Worm (Caenorhabditis elegans) whole organism, L1 larva: ENCODE data around the gene F13D12.8.

Experiments used
- C16A3.4 ChIP-seq: fragments of 150-350 bp; optimal IDR thresholded peaks from 2 replicates; lab custom pipeline; 2014; ENCODE audit warnings: missing biosample characterization, missing genetic modification characterization
- C34B4.2 ChIP-seq: sonication (generic microtip); optimal IDR thresholded peaks from 2 replicates; lab custom pipeline; 2017; ENCODE audit warnings: mild to moderate bottlenecking, missing genetic modification characterization, missing compliant biosample characterization
- F16B12.6 ChIP-seq: fragments of 150-350 bp; optimal IDR thresholded peaks from 2 replicates; lab custom pipeline; 2014; ENCODE audit warnings: missing biosample characterization, missing genetic modification characterization
- Y116A8C.19 ChIP-seq: sonication (generic microtip); optimal IDR thresholded peaks from 2 replicates; lab custom pipeline; 2016; ENCODE audit warnings: missing compliant biosample characterization, missing genetic modification characterization, borderline replicate concordance
- aha-1 ChIP-seq: fragments of 150-350 bp; optimal IDR thresholded peaks from 2 replicates; lab custom pipeline; 2014; ENCODE audit warnings: missing biosample characterization, missing genetic modification characterization
- aly-2 ChIP-seq: fragments of 150-350 bp; optimal IDR thresholded peaks from 2 replicates; lab custom pipeline; 2014; ENCODE audit warnings: missing biosample characterization, missing genetic modification characterization
- blmp-1 ChIP-seq: fragments of 150-350 bp; optimal IDR thresholded peaks from 2 replicates; lab custom pipeline; 2014; ENCODE audit warnings: missing biosample characterization, missing genetic modification characterization
- ceh-63 ChIP-seq: fragments of 200-800 bp; sonication (Bioruptor generic); optimal IDR thresholded peaks from 2 replicates; lab custom pipeline; 2018; ENCODE audit warnings: mild to moderate bottlenecking, missing genetic modification characterization, missing compliant biosample characterization
- dpl-1 ChIP-seq, 3 experiments: fragments of 150-350 bp in 2 of 3; sonication (generic microtip) in 1 of 3; optimal IDR thresholded peaks; 2 replicates each; lab custom pipeline; 2014 to 2017; ENCODE audit warnings: missing biosample characterization in 3 of 3, missing genetic modification characterization in 3 of 3, missing genetic modification reagents in 3 of 3
- dsc-1 ChIP-seq: sonication (generic microtip); optimal IDR thresholded peaks from 2 replicates; lab custom pipeline; 2016; ENCODE audit warnings: mild to moderate bottlenecking, missing genetic modification characterization, missing compliant biosample characterization
- efl-1 ChIP-seq, 4 experiments: fragments of 150-350 bp; optimal IDR thresholded peaks in 3 of 4; peaks in 1 of 4; 1 replicate in 1 of 4; 2 replicates in 3 of 4; lab custom pipeline; 2014; ENCODE audit warnings: missing biosample characterization in 2 of 4, missing genetic modification characterization in 2 of 4, missing genetic modification reagents in 2 of 4
- egl-13 ChIP-seq: sonication (generic microtip); optimal IDR thresholded peaks from 2 replicates; lab custom pipeline; 2016; ENCODE audit warnings: missing genotype, missing genetic modification reagents, missing genetic modification characterization, missing compliant biosample characterization
- egl-27 ChIP-seq, 2 experiments: fragments of 150-350 bp in 1 of 2; sonication (generic microtip); optimal IDR thresholded peaks; 3 replicates each; lab custom pipeline; 2017 to 2018; ENCODE audit warnings: missing biosample characterization in 2 of 2, missing genetic modification characterization in 2 of 2, missing genetic modification reagents in 2 of 2
- elt-3 ChIP-seq, 6 experiments: fragments of 150-350 bp in 1 of 6; sonication (generic microtip); optimal IDR thresholded peaks; 2 replicates each; lab custom pipeline; 2017 to 2018; ENCODE audit warnings: missing biosample characterization in 6 of 6, missing genetic modification characterization in 6 of 6, inconsistent platforms in 1 of 6
- fkh-4 ChIP-seq: sonication (generic microtip); optimal IDR thresholded peaks from 2 replicates; lab custom pipeline; 2016; ENCODE audit warnings: missing compliant biosample characterization, missing genetic modification characterization, borderline replicate concordance
- fkh-8 ChIP-seq: sonication (generic microtip); optimal IDR thresholded peaks from 2 replicates; lab custom pipeline; 2016; ENCODE audit warnings: mild to moderate bottlenecking, missing genetic modification characterization, missing compliant biosample characterization
- fos-1 ChIP-seq: fragments of 150-350 bp; optimal IDR thresholded peaks from 2 replicates; lab custom pipeline; 2014; ENCODE audit warnings: missing biosample characterization, missing genetic modification characterization
- grh-1 ChIP-seq: fragments of 200-800 bp; sonication (Bioruptor generic); IDR thresholded peaks from 2 replicates; pipeline ENCODE4 v1.3.6; 2022; ENCODE audit warnings: missing genetic modification reagents, missing genetic modification characterization, missing compliant biosample characterization
- hlh-4 ChIP-seq: sonication (generic microtip); optimal IDR thresholded peaks from 2 replicates; lab custom pipeline; 2016; ENCODE audit warnings: mild to moderate bottlenecking, missing genetic modification characterization, missing compliant biosample characterization
- isw-1 ChIP-seq: fragments of 200-800 bp; sonication (Bioruptor generic); IDR thresholded peaks from 2 replicates; pipeline ENCODE4 v1.3.6; 2022; ENCODE audit warnings: missing genetic modification characterization, missing compliant biosample characterization
- jun-1 ChIP-seq: fragments of 150-350 bp; optimal IDR thresholded peaks from 2 replicates; lab custom pipeline; 2014; ENCODE audit warnings: missing biosample characterization, missing genetic modification reagents, missing genetic modification characterization
- lin-14 ChIP-seq: fragments of 200-800 bp; sonication (Bioruptor generic); optimal IDR thresholded peaks from 2 replicates; lab custom pipeline; 2018; ENCODE audit warnings: mild to moderate bottlenecking, missing genetic modification characterization, moderate library complexity, missing compliant biosample characterization
- lin-15B ChIP-seq: fragments of 150-350 bp; sonication (generic microtip); optimal IDR thresholded peaks from 3 replicates; lab custom pipeline; 2014; ENCODE audit warnings: missing biosample characterization, missing genetic modification characterization
- lsy-2 ChIP-seq, 2 experiments: fragments of 150-350 bp; optimal IDR thresholded peaks; 2 replicates each; lab custom pipeline; 2014; ENCODE audit warnings: missing biosample characterization in 2 of 2, missing genetic modification characterization in 2 of 2
- mep-1 ChIP-seq: fragments of 150-350 bp; optimal IDR thresholded peaks from 2 replicates; lab custom pipeline; 2014; ENCODE audit warnings: missing biosample characterization, missing genetic modification characterization
- nhr-19 ChIP-seq: fragments of 200-800 bp; sonication (Bioruptor generic); conservative IDR thresholded peaks from 2 replicates; pipeline ENCODE4 v1.3.6; 2022; ENCODE audit warnings: missing genetic modification characterization, missing compliant biosample characterization
- nhr-76 ChIP-seq: sonication (generic microtip); optimal IDR thresholded peaks from 2 replicates; lab custom pipeline; 2017; ENCODE audit warnings: missing biosample characterization, missing genetic modification characterization
- nhr-84 ChIP-seq: sonication (generic microtip); optimal IDR thresholded peaks from 2 replicates; lab custom pipeline; 2017; ENCODE audit warnings: missing biosample characterization, missing genetic modification characterization
- nhr-90 ChIP-seq: sonication (generic microtip); optimal IDR thresholded peaks from 2 replicates; lab custom pipeline; 2016; ENCODE audit warnings: mild to moderate bottlenecking, missing genetic modification characterization, missing compliant biosample characterization; ENCODE audit not compliant: poor library complexity
- pag-3 ChIP-seq: sonication (generic microtip); optimal IDR thresholded peaks from 2 replicates; lab custom pipeline; 2017; ENCODE audit warnings: missing genetic modification characterization, mild to moderate bottlenecking, missing compliant biosample characterization, antibody characterized with exemption, borderline replicate concordance; ENCODE audit not compliant: insufficient read depth
- pax-3 ChIP-seq: fragments of 200-800 bp; sonication (Bioruptor generic); optimal IDR thresholded peaks from 2 replicates; lab custom pipeline; 2018; ENCODE audit warnings: mild to moderate bottlenecking, missing genetic modification characterization, moderate library complexity, missing compliant biosample characterization
- pqm-1 ChIP-seq: sonication (generic microtip); optimal IDR thresholded peaks from 3 replicates; lab custom pipeline; 2017; ENCODE audit warnings: missing biosample characterization, missing genetic modification characterization
- snu-23 ChIP-seq: sonication (generic microtip); optimal IDR thresholded peaks from 2 replicates; lab custom pipeline; 2016; ENCODE audit warnings: missing genetic modification characterization, missing compliant biosample characterization
- sox-4 ChIP-seq: sonication (generic microtip); optimal IDR thresholded peaks from 2 replicates; lab custom pipeline; 2016; ENCODE audit warnings: missing genetic modification characterization, missing compliant biosample characterization
- tbx-2 ChIP-seq: sonication (generic microtip); optimal IDR thresholded peaks from 2 replicates; lab custom pipeline; 2016; ENCODE audit warnings: missing genetic modification characterization, missing compliant biosample characterization
- unc-130 ChIP-seq: fragments of 150-350 bp; optimal IDR thresholded peaks from 2 replicates; lab custom pipeline; 2017; ENCODE audit warnings: missing biosample characterization, missing genetic modification characterization, inconsistent platforms
- unc-30 ChIP-seq: sonication (generic microtip); optimal IDR thresholded peaks from 2 replicates; lab custom pipeline; 2017; ENCODE audit warnings: missing biosample characterization, missing genetic modification characterization
- unc-86 ChIP-seq: sonication (generic microtip); optimal IDR thresholded peaks from 2 replicates; lab custom pipeline; 2016; ENCODE audit warnings: missing genetic modification characterization, missing compliant biosample characterization
- vab-15 ChIP-seq: sonication (generic microtip); optimal IDR thresholded peaks from 2 replicates; lab custom pipeline; 2017; ENCODE audit warnings: missing genotype, mild to moderate bottlenecking, missing genetic modification characterization, missing compliant biosample characterization
- xbp-1 ChIP-seq: sonication (generic microtip); optimal IDR thresholded peaks from 2 replicates; lab custom pipeline; 2016; ENCODE audit warnings: missing genetic modification characterization, missing compliant biosample characterization
- zag-1 ChIP-seq: fragments of 150-350 bp; optimal IDR thresholded peaks from 2 replicates; lab custom pipeline; 2014; ENCODE audit warnings: missing biosample characterization, missing genetic modification characterization
- ztf-11 ChIP-seq, 2 experiments: sonication (generic microtip); optimal IDR thresholded peaks; 2 replicates each; lab custom pipeline; 2016 to 2017; ENCODE audit warnings: missing genetic modification characterization in 2 of 2, missing biosample characterization in 1 of 2, missing compliant biosample characterization in 1 of 2
- ztf-4 ChIP-seq: fragments of 150-350 bp; optimal IDR thresholded peaks from 2 replicates; lab custom pipeline; 2014; ENCODE audit warnings: missing biosample characterization, missing genetic modification characterization

Gene F13D12.8

ce11 chrII:11749490-11750172 is 17.2 kb upstream of the F13D12.8 start (continued):
- TF ChIP-seq mep-1 (tag; lab: Kevin White, UChicago): peak; percentile 31
- TF ChIP-seq Y116A8C.19 (tag; lab: Kevin White, UChicago): no peak
- peak; percentile 17 to 41 (median 40) for TF ChIP-seq dpl-1 (GFP tag; optimal IDR thresholded peaks at IDR 0.05; lab: Kevin White, UChicago)
- TF ChIP-seq fos-1 (tag; lab: Kevin White, UChicago): peak; percentile 33

ce11 chrII:11748494-11748893 is 16.1 kb upstream of the F13D12.8 start, which contains the start of the genes F44E5.17 and gpb-1:
Gene F44E5.17, minus strand, starts transcription at chrII:11748594.
Gene gpb-1, minus strand, starts transcription at chrII:11748611.
- no peak for TF ChIP-seq lsy-2 (tag; optimal IDR thresholded peaks at IDR 0.05; lab: Kevin White, UChicago)
- TF ChIP-seq efl-1 (optimal IDR thresholded peaks at IDR 0.05; lab: Kevin White, UChicago): no peak
- TF ChIP-seq efl-1 (GFP tag; optimal IDR thresholded peaks at IDR 0.05 in 1 of 2; lab: Kevin White, UChicago): peak in 1 of 2 experiments; percentile 27
- TF ChIP-seq blmp-1 (tag; lab: Kevin White, UChicago): peak; percentile 46

ce11 chrII:11747889-11748288 is 15.5 kb upstream of the F13D12.8 start:
- TF ChIP-seq ztf-4 (tag; lab: Kevin White, UChicago): no peak
- no peak for TF ChIP-seq Y116A8C.19 (tag; lab: Kevin White, UChicago)
- TF ChIP-seq nhr-19 (GFP tag; lab: Robert Waterston, UW): no peak
- no peak for TF ChIP-seq egl-27 (tag; optimal IDR thresholded peaks at IDR 0.05; lab: Kevin White, UChicago)
- TF ChIP-seq hlh-4 (tag; lab: Kevin White, UChicago): no peak
- TF ChIP-seq lsy-2 (tag; optimal IDR thresholded peaks at IDR 0.05; lab: Kevin White, UChicago): peak; percentile 85 to 94
- peak; percentile 77 for TF ChIP-seq F16B12.6
- no peak for TF ChIP-seq grh-1 (GFP tag; lab: Robert Waterston, UW)
- no peak for TF ChIP-seq zag-1 (tag; lab: Kevin White, UChicago)
- TF ChIP-seq elt-3 (tag; optimal IDR thresholded peaks at IDR 0.05; lab: Kevin White, UChicago): no peak
- peak; percentile 29 for TF ChIP-seq mep-1 (tag; lab: Kevin White, UChicago)

- TF ChIP-seq ztf-11 (tag; optimal IDR thresholded peaks at IDR 0.05; lab: Kevin White, UChicago) (peak in 1 of 2 experiments; percentile 70), blmp-1 (tag; lab: Kevin White, UChicago) (no peak), nhr-76 (tag; lab: Kevin White, UChicago) (no peak), aly-2 (tag; lab: Kevin White, UChicago) (no peak), pax-3 (tag; lab: Kevin White, UChicago) (peak; percentile 74), vab-15 (tag; lab: Kevin White, UChicago) (no peak), isw-1 (peak; percentile 39), dsc-1 (peak; percentile 71), pqm-1 (no peak), ztf-4 (tag; lab: Kevin White, UChicago) (peak; percentile 31), C34B4.2 (tag; lab: Kevin White, UChicago) (no peak), sox-4 (tag; lab: Kevin White, UChicago) (peak; percentile 48), zag-1 (tag; lab: Kevin White, UChicago) (no peak), tbx-2 (tag; lab: Kevin White, UChicago) (peak; percentile 80), lsy-2 (tag; optimal IDR thresholded peaks at IDR 0.05; lab: Kevin White, UChicago) (peak; percentile 1 to 57), lin-15B (tag; lab: Kevin White, UChicago) (no peak), nhr-90 (tag; lab: Kevin White, UChicago) (no peak), C16A3.4 (tag; lab: Kevin White, UChicago) (peak; percentile 30), xbp-1 (tag; lab: Kevin White, UChicago) (peak; percentile 42), aha-1 (no peak), snu-23 (GFP tag; lab: Kevin White, UChicago) (peak; percentile 69), lin-14 (GFP tag; lab: Kevin White, UChicago) (peak; percentile 93), unc-30 (tag; lab: Kevin White, UChicago) (no peak), pag-3 (tag; lab: Kevin White, UChicago) (no peak), unc-130 (no peak), nhr-84 (tag; lab: Kevin White, UChicago) (no peak), grh-1 (GFP tag; lab: Robert Waterston, UW) (no peak), ceh-63 (GFP tag; lab: Kevin White, UChicago) (no peak), jun-1 (tag; lab: Kevin White, UChicago) (peak; percentile 43), egl-13 (tag; lab: Kevin White, UChicago) (peak; percentile 69), unc-86 (tag; lab: Kevin White, UChicago) (peak; percentile 81), fkh-4 (no peak), fkh-8 (peak; percentile 92)
Observed at ce11 chrII:11746782-11747288, 14.4 kb upstream of the F13D12.8 start.
